Worm (Caenorhabditis elegans) whole organism, early embryonic: ENCODE measurements around the gene gpa-11.

ENCODE experiments used
- B0310.2 ChIP-seq: sonication (generic microtip); optimal IDR thresholded peaks from 2 replicates; lab custom pipeline; 2016; ENCODE audit warnings: mild to moderate bottlenecking, missing genetic modification characterization, missing compliant biosample characterization
- F13C5.2 ChIP-seq: sonication (generic microtip); optimal IDR thresholded peaks from 2 replicates; lab custom pipeline; 2017; ENCODE audit warnings: mild to moderate bottlenecking, missing genetic modification characterization, inconsistent platforms, missing compliant biosample characterization
- aly-1 ChIP-seq: sonication (generic microtip); optimal IDR thresholded peaks from 2 replicates; lab custom pipeline; 2016; ENCODE audit warnings: missing genetic modification characterization, missing compliant biosample characterization
- ama-1 ChIP-seq: fragments of 150-350 bp; optimal IDR thresholded peaks from 2 replicates; lab custom pipeline; 2014
- ceh-13 ChIP-seq: fragments of 200-800 bp; sonication (Bioruptor generic); optimal IDR thresholded peaks from 2 replicates; lab custom pipeline; 2018; ENCODE audit warnings: mild to moderate bottlenecking, missing genetic modification characterization, missing compliant biosample characterization
- ceh-36 ChIP-seq: sonication (generic microtip); optimal IDR thresholded peaks from 2 replicates; lab custom pipeline; 2016; ENCODE audit warnings: missing genetic modification characterization, inconsistent platforms, missing compliant biosample characterization
- ets-7 ChIP-seq: sonication (generic microtip); optimal IDR thresholded peaks from 2 replicates; lab custom pipeline; 2016; ENCODE audit warnings: missing genotype, missing genetic modification characterization, missing compliant biosample characterization
- flt-1 ChIP-seq: fragments of 200-800 bp; sonication (Bioruptor generic); IDR thresholded peaks from 2 replicates; pipeline ENCODE4 v1.3.6; 2022; ENCODE audit warnings: missing genetic modification characterization, missing compliant biosample characterization
- hmbx-1 ChIP-seq: sonication (generic microtip); optimal IDR thresholded peaks from 2 replicates; lab custom pipeline; 2016; ENCODE audit warnings: mild to moderate bottlenecking, missing genetic modification characterization, missing compliant biosample characterization
- hmg-4 ChIP-seq: fragments of 200-800 bp; sonication (Bioruptor generic); optimal IDR thresholded peaks from 2 replicates; lab custom pipeline; 2018; ENCODE audit warnings: mild to moderate bottlenecking, missing genetic modification characterization, missing compliant biosample characterization
- hnd-1 ChIP-seq: sonication (generic microtip); optimal IDR thresholded peaks from 2 replicates; lab custom pipeline; 2016; ENCODE audit warnings: missing genetic modification characterization, missing compliant biosample characterization
- pes-1 ChIP-seq: fragments of 200-800 bp; sonication (Bioruptor generic); IDR thresholded peaks from 2 replicates; pipeline ENCODE4 v1.3.6; 2022; ENCODE audit warnings: missing genetic modification reagents, missing genetic modification characterization, missing compliant biosample characterization
- scrt-1 ChIP-seq: fragments of 200-800 bp; sonication (Bioruptor generic); IDR thresholded peaks from 2 replicates; pipeline ENCODE4 v1.3.6; 2022; ENCODE audit warnings: missing genetic modification characterization, missing compliant biosample characterization
- sea-1 ChIP-seq: fragments of 200-800 bp; sonication (Bioruptor generic); conservative IDR thresholded peaks from 2 replicates; pipeline ENCODE4 v1.3.6; 2022; ENCODE audit warnings: missing genetic modification characterization, missing compliant biosample characterization
- tbx-11 ChIP-seq: fragments of 200-800 bp; sonication (Bioruptor generic); IDR thresholded peaks from 2 replicates; pipeline ENCODE4 v1.3.6; 2022; ENCODE audit warnings: missing genetic modification characterization, missing compliant biosample characterization
- tbx-37 ChIP-seq: fragments of 200-800 bp; sonication (Bioruptor generic); conservative IDR thresholded peaks from 2 replicates; pipeline ENCODE4 v1.3.6; 2022; ENCODE audit warnings: missing genetic modification reagents, missing genetic modification characterization, missing compliant biosample characterization
- tra-4 ChIP-seq: sonication (generic microtip); optimal IDR thresholded peaks from 2 replicates; lab custom pipeline; 2017; ENCODE audit warnings: missing genetic modification characterization, missing compliant biosample characterization

The gpa-11 gene

DNA sequence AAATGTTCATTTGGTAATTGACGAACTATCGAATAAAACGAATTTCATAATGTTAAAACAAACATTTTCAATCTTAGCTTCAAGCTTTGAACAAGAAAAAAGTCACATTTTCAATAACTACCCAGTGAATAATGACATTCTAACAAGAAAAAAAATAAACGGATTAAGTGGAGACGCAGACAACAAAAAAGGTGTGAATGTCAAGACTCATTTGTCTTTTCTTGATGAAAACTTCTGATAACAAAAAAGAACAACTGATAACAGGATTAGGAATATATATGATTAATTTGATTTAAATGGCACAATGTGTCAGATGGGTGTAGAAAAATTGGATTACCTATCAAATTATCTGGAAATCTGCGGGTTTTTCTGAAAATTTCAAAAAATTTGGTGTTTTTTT lies 41.6 kb downstream of the gpa-11 start:
- TF ChIP-seq hmg-4 (GFP tag; lab: Kevin White, UChicago), result no peak
- no peak for TF ChIP-seq hmbx-1 (tag; lab: Kevin White, UChicago)
- TF ChIP-seq pes-1 (GFP tag; lab: Robert Waterston, UW), result no peak
- no peak for TF ChIP-seq flt-1
- TF ChIP-seq tbx-37 (GFP tag; lab: Robert Waterston, UW), result no peak
- TF ChIP-seq tra-4 (tag; lab: Kevin White, UChicago), result no peak
- no peak for TF ChIP-seq aly-1 (tag; lab: Kevin White, UChicago)
- no peak for TF ChIP-seq ama-1 (lab: Kevin White, UChicago)

DNA sequence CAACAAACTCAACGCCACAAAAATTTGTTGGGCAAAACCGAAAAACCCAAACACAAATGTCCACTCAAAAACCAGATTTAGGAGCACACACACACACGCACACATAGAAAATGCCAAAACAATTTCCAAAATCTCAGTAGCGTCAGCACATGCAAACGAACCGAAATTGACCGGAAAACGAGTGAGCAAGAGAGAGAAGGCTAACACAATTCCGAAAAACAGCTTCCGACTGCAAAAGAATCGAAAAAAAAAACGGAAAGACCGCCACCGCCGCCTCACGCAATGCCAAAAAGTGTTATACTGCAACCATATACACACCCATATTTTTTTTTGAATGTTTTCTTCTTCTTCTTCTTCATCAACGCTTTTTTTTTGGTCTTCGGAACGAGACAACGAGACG lies 44.8 kb downstream of the gpa-11 start:
- TF ChIP-seq ceh-36 (no peak), flt-1 (no peak), pes-1 (GFP tag; lab: Robert Waterston, UW) (no peak), ama-1 (lab: Kevin White, UChicago) (no peak), sea-1 (GFP tag; lab: Robert Waterston, UW) (no peak), F13C5.2 (no peak), hmg-4 (GFP tag; lab: Kevin White, UChicago) (no peak)

DNA sequence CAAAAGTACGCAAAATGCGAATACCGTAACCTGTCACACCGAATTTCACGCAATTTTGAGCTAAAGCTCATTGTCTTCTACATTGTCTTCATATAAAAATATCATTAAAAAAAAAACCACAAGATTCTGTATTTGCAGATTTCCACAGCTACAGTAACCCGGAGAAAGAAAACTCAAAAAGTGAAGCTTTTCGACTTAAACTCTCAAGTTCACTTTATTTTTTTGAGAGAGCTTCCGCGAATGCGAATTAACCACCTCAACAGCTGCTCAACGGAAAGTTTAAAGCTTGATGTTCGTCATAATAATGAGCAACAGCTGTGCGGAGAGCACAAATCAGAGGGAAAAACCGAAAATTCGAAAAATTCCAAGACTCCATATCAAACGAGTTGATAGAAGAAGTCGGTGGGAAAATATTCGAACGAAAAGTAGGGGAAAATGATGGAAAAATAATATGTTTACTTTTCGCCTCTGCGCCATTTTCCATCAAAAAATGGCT lies 46.1 kb downstream of the gpa-11 start:
- TF ChIP-seq tra-4 (tag; lab: Kevin White, UChicago) (no peak), tbx-11 (GFP tag; lab: Robert Waterston, UW) (no peak), hmg-4 (GFP tag; lab: Kevin White, UChicago) (no peak), ceh-13 (GFP tag; lab: Kevin White, UChicago) (no peak), ama-1 (lab: Kevin White, UChicago) (no peak), hnd-1 (tag; lab: Kevin White, UChicago) (no peak), pes-1 (GFP tag; lab: Robert Waterston, UW) (no peak), B0310.2 (tag; lab: Kevin White, UChicago) (no peak), ets-7 (tag; lab: Kevin White, UChicago) (no peak), sea-1 (GFP tag; lab: Robert Waterston, UW) (no peak), hmbx-1 (tag; lab: Kevin White, UChicago) (no peak), F13C5.2 (no peak), scrt-1 (GFP tag; lab: Robert Waterston, UW) (no peak), aly-1 (tag; lab: Kevin White, UChicago) (no peak), ceh-36 (no peak), flt-1 (no peak), tbx-37 (GFP tag; lab: Robert Waterston, UW) (no peak)

DNA sequence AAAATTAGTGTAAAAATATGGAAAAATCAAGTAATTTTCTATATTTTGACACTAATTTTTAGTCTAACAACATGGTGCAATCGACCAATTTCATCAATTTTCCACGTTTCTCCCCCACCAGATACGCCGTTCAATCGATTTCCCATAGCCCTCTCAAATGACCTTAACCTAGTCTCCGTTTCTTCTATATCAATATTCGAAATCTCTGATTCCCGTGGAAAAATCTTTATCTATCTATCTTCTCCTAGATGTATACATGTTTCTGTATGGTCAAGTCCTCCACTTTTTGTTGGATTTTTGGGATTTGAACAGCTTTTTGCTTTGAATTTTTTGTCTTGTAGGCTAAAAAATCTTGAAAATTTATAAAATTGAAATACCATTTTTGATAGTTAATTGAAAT lies 47.2 kb downstream of the gpa-11 start:
- no peak for TF ChIP-seq tra-4 (tag; lab: Kevin White, UChicago)
- no peak for TF ChIP-seq tbx-37 (GFP tag; lab: Robert Waterston, UW)
- no peak for TF ChIP-seq ceh-13 (GFP tag; lab: Kevin White, UChicago)
- no peak for TF ChIP-seq aly-1 (tag; lab: Kevin White, UChicago)
- no peak for TF ChIP-seq pes-1 (GFP tag; lab: Robert Waterston, UW)
- no peak for TF ChIP-seq hmbx-1 (tag; lab: Kevin White, UChicago)
- no peak for TF ChIP-seq scrt-1 (GFP tag; lab: Robert Waterston, UW)
- no peak for TF ChIP-seq hnd-1 (tag; lab: Kevin White, UChicago)
- TF ChIP-seq sea-1 (GFP tag; lab: Robert Waterston, UW), result no peak
- no peak for TF ChIP-seq ceh-36
- TF ChIP-seq hmg-4 (GFP tag; lab: Kevin White, UChicago), result no peak
- no peak for TF ChIP-seq F13C5.2
- no peak for TF ChIP-seq tbx-11 (GFP tag; lab: Robert Waterston, UW)
- no peak for TF ChIP-seq ets-7 (tag; lab: Kevin White, UChicago)
- TF ChIP-seq ama-1 (lab: Kevin White, UChicago), result no peak

DNA sequence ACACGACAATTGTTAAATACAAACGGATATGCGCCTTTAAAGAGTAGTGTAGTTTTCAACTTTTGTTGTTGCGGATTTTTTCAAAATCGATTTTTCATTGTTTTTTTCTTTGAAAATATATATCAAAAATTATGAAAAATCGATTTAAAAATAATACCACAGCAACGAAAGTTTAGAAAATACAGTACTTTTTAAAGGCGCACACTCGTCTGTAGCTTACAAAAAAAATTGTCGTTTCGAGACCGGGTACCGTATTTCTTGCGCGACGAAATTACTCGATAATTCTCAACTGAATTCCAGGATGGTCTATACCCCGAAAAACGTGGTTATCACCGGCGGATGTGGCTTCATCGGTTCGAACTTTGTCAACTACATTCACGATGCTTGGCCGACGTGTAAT lies 47.8 kb downstream of the gpa-11 start, which contains the start of gene rml-4:
Gene rml-4, plus strand, starts transcription at position 301 of the 400 bp plus-strand sequence.
- TF ChIP-seq scrt-1 (GFP tag; lab: Robert Waterston, UW) (no peak), F13C5.2 (no peak), tra-4 (tag; lab: Kevin White, UChicago) (no peak), ama-1 (lab: Kevin White, UChicago) (no peak), hmg-4 (GFP tag; lab: Kevin White, UChicago) (no peak), pes-1 (GFP tag; lab: Robert Waterston, UW) (no peak), hmbx-1 (tag; lab: Kevin White, UChicago) (no peak), flt-1 (no peak), ceh-36 (no peak), ceh-13 (GFP tag; lab: Kevin White, UChicago) (no peak)

DNA sequence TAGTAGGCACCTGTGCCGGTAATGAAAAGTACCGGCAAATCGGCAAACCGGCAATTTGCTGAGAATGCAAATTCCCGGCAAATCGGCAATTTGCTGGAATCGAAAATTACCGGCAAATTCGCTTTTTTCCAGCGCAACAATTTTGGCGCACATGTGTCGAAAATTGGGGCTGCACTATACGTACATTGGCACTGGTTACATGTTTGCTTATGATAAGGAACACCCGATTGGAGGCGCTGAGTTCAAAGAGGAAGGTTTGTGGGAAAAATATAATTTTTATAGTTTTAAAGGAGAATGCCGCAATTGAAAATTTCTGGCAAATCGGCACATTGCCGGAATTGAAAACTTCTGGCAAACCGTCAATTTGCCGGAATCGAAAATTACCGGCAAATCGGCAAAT lies 50.3 kb downstream of the gpa-11 start:
- TF ChIP-seq ets-7 (tag; lab: Kevin White, UChicago) (no peak), tbx-37 (GFP tag; lab: Robert Waterston, UW) (no peak), ceh-13 (GFP tag; lab: Kevin White, UChicago) (no peak), hmg-4 (GFP tag; lab: Kevin White, UChicago) (no peak), pes-1 (GFP tag; lab: Robert Waterston, UW) (no peak), B0310.2 (tag; lab: Kevin White, UChicago) (no peak), ceh-36 (no peak), F13C5.2 (no peak), ama-1 (lab: Kevin White, UChicago) (no peak), tra-4 (tag; lab: Kevin White, UChicago) (no peak), aly-1 (tag; lab: Kevin White, UChicago) (no peak)

DNA sequence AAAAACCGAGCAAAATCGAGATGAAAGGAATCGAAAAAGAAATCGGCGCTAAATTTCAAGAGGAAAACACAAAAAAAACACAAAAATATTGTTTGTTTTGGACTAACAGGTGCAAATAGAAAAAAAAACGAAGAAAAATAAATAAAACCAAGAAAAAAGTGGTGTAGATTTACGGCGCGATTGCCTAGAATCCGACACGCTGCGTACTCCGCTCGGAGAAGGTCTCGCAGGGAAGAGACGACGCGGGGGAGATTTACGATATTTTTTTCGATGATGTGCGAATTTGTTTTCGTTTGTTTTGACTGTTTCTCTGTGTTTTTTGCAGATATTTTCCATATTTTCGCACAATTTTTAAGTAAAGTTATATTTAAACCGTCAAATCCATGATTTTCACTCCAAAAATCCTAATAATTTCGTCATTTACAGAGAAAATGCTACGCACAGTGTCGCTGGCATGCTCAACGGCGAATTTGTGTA lies 52.3 kb downstream of the gpa-11 start, which contains the start of gene sco-1:
Gene sco-1, plus strand, starts transcription at position 427 of the 477 bp plus-strand sequence.
- no peak for TF ChIP-seq scrt-1 (GFP tag; lab: Robert Waterston, UW)
- TF ChIP-seq hmg-4 (GFP tag; lab: Kevin White, UChicago), result peak; percentile 65
- TF ChIP-seq ceh-13 (GFP tag; lab: Kevin White, UChicago), result no peak
- no peak for TF ChIP-seq tbx-11 (GFP tag; lab: Robert Waterston, UW)
- no peak for TF ChIP-seq ama-1 (lab: Kevin White, UChicago)
- TF ChIP-seq flt-1, result peak; percentile 45; the same call in 1 of the 2 replicates
- TF ChIP-seq F13C5.2, result peak; percentile 75
- no peak for TF ChIP-seq hnd-1 (tag; lab: Kevin White, UChicago)
- TF ChIP-seq hmbx-1 (tag; lab: Kevin White, UChicago), result no peak
- no peak for TF ChIP-seq aly-1 (tag; lab: Kevin White, UChicago)
- no peak for TF ChIP-seq tra-4 (tag; lab: Kevin White, UChicago)
- no peak for TF ChIP-seq ceh-36
- no peak for TF ChIP-seq ets-7 (tag; lab: Kevin White, UChicago)
- TF ChIP-seq tbx-37 (GFP tag; lab: Robert Waterston, UW), result peak; percentile 70; the same call in 1 of the 2 replicates
- peak; percentile 66 for TF ChIP-seq pes-1 (GFP tag; lab: Robert Waterston, UW)
- TF ChIP-seq B0310.2 (tag; lab: Kevin White, UChicago), result peak; percentile 20
- TF ChIP-seq sea-1 (GFP tag; lab: Robert Waterston, UW), result 0 out of 2 replicates have a peak, but pooled peaks have one; percentile 56
